Worm (Caenorhabditis elegans) whole organism, L2 larva: Measurements from ENCODE around the gene Y49E10.10.

Experiments
- aly-2 ChIP-seq: fragments of 150-350 bp; optimal IDR thresholded peaks from 2 replicates; lab custom pipeline; 2014; ENCODE audit warnings: missing biosample characterization, missing genetic modification characterization
- blmp-1 ChIP-seq: sonication (generic microtip); optimal IDR thresholded peaks from 2 replicates; lab custom pipeline; 2017; ENCODE audit warnings: missing genetic modification characterization, mild to moderate bottlenecking, missing compliant biosample characterization, antibody characterized with exemption, moderate library complexity; ENCODE audit not compliant: insufficient read depth
- ceh-16 ChIP-seq: fragments of 150-350 bp; optimal IDR thresholded peaks from 2 replicates; lab custom pipeline; 2014; ENCODE audit warnings: missing biosample characterization, missing genetic modification characterization
- elt-3 ChIP-seq: sonication (generic microtip); optimal IDR thresholded peaks from 2 replicates; lab custom pipeline; 2017; ENCODE audit warnings: missing biosample characterization, missing genetic modification characterization
- lin-13 ChIP-seq: fragments of 150-350 bp; optimal IDR thresholded peaks from 2 replicates; lab custom pipeline; 2014; ENCODE audit warnings: missing biosample characterization, missing genetic modification reagents, missing genetic modification characterization
- lin-39 ChIP-seq: fragments of 150-350 bp; optimal IDR thresholded peaks from 2 replicates; lab custom pipeline; 2014; ENCODE audit warnings: missing biosample characterization, missing genetic modification reagents, missing genetic modification characterization
- mdl-1 ChIP-seq, 2 experiments: fragments of 150-350 bp in 1 of 2; sonication (generic microtip) in 1 of 2; optimal IDR thresholded peaks; 2 replicates each; lab custom pipeline; 2017; ENCODE audit warnings: missing biosample characterization in 2 of 2, missing genetic modification characterization in 2 of 2
- nhr-11 ChIP-seq: fragments of 150-350 bp; optimal IDR thresholded peaks from 2 replicates; lab custom pipeline; 2014; ENCODE audit warnings: missing biosample characterization, missing genetic modification characterization
- nhr-12 ChIP-seq: fragments of 150-350 bp; optimal IDR thresholded peaks from 2 replicates; lab custom pipeline; 2014; ENCODE audit warnings: missing biosample characterization, missing genetic modification characterization
- nhr-6 ChIP-seq: fragments of 150-350 bp; optimal IDR thresholded peaks from 2 replicates; lab custom pipeline; 2014; ENCODE audit warnings: missing biosample characterization, missing genetic modification characterization
- nhr-77 ChIP-seq: fragments of 150-350 bp; optimal IDR thresholded peaks from 2 replicates; lab custom pipeline; 2014; ENCODE audit warnings: missing biosample characterization, missing genetic modification characterization
- unc-39 ChIP-seq: fragments of 150-350 bp; optimal IDR thresholded peaks from 2 replicates; lab custom pipeline; 2014; ENCODE audit warnings: missing biosample characterization, missing genetic modification characterization
- unc-62 ChIP-seq: fragments of 150-350 bp; optimal IDR thresholded peaks from 2 replicates; lab custom pipeline; 2014; ENCODE audit warnings: missing biosample characterization, missing genetic modification reagents, missing genetic modification characterization

DNA sequence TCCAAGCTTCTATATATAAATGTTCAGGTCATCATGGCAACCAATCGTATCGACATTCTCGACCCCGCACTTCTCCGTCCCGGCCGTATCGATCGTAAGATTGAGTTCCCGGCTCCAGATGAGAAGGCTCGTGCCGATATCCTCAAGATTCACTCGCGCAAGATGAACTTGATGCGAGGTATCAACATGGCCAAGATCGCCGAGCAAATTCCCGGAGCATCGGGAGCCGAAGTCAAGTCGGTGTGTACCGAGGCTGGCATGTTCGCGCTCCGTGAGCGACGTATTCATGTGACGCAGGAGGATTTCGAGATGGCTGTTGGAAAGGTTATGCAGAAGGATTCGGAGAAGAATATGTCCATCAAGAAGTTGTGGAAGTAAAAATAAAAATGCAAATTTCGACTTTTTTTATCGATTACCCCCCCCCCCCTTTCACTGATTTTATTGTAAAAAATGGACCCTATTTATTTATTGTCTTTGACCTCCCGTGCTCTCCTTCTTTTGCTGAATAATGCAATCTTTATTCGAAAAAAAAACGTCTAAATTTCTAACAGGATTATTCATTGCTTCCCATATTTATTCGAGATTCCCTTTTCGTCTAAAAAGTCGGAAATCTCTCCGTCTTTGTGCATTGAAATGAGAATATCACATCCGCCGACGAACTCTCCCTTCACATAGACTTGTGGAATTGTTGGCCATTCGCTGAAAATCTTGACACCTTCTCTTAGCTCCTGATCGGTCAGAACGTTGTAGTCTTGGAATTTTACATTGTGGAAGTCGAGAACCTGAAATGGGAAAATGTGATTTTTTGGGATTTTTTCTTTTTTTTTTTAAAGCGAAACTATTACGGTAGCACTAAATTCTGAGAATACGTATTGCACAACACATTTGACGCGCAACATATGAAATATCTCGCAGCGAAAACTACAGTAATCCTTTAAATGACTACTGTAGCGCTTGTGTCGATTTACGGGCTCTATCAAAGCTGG is 22.9 kb upstream of the Y49E10.10 start:
- no peak for TF ChIP-seq elt-3 (tag; lab: Kevin White, UChicago)
- TF ChIP-seq ceh-16: no peak
- no peak for TF ChIP-seq unc-62 (GFP tag; lab: Kevin White, UChicago)
- TF ChIP-seq nhr-6 (tag; lab: Kevin White, UChicago): no peak
- no peak for TF ChIP-seq lin-39 (tag; lab: Kevin White, UChicago)
- TF ChIP-seq lin-13 (GFP tag; lab: Kevin White, UChicago): no peak
- no peak for TF ChIP-seq nhr-11 (tag; lab: Kevin White, UChicago)
- TF ChIP-seq mdl-1 (tag; optimal IDR thresholded peaks at IDR 0.05; lab: Kevin White, UChicago): no peak
- TF ChIP-seq blmp-1 (tag; lab: Kevin White, UChicago): no peak
- no peak for TF ChIP-seq nhr-12 (tag; lab: Kevin White, UChicago)
- no peak for TF ChIP-seq aly-2
- TF ChIP-seq unc-39 (tag; lab: Kevin White, UChicago): no peak
- no peak for TF ChIP-seq nhr-77 (tag; lab: Kevin White, UChicago)
